Worm (Caenorhabditis elegans): ENCODE measurements around the gene Y69A2AR.12.

The Y69A2AR.12 gene

ce11 chrIV:2606572-2606971 is 38.2 kb downstream of the Y69A2AR.12 start:
- TF ChIP-seq mxl-2 (GFP tag; conservative IDR thresholded peaks at IDR 0.05) (no peak), ces-1 (GFP tag; optimal IDR thresholded peaks at IDR 0.05) (no peak), ceh-32 (tag; optimal IDR thresholded peaks at IDR 0.05; ENCODE audit: poor library complexity) (no peak), lin-39 (tag; optimal IDR thresholded peaks at IDR 0.05) (no peak), aha-1 (tag) (peak; percentile 91)

ce11 chrIV:2607513-2608101 is 39.2 kb downstream of the Y69A2AR.12 start, which contains the start of gene vamp-7:
TSS of gene vamp-7 (plus strand) at chrIV:2608051.
- TF ChIP-seq F44E2.7 (GFP tag; IDR thresholded peaks at IDR 0.05) (no peak), hif-1 (tag; optimal IDR thresholded peaks at IDR 0.05) (no peak), dmd-6 (GFP tag; IDR thresholded peaks at IDR 0.05) (no peak), lin-38 (GFP tag; IDR thresholded peaks at IDR 0.05) (peak; percentile 41), nhr-111 (GFP tag; optimal IDR thresholded peaks at IDR 0.05) (no peak), R02D3.7 (tag; optimal IDR thresholded peaks at IDR 0.05) (no peak), zfp-3 (GFP tag; conservative IDR thresholded peaks at IDR 0.05) (0 out of 2 replicates have a peak, but pooled peaks have one; percentile 40), attf-4 (tag; optimal IDR thresholded peaks at IDR 0.05) (no peak), spr-1 (tag; optimal IDR thresholded peaks at IDR 0.05) (no peak), mep-1 (tag; optimal IDR thresholded peaks at IDR 0.05) (peak; percentile 48), madf-5 (GFP tag; IDR thresholded peaks at IDR 0.05) (no peak), ama-1 (optimal IDR thresholded peaks at IDR 0.05) (peak; percentile 4), unc-130 (GFP tag; optimal IDR thresholded peaks at IDR 0.05) (peak; percentile 27), mes-2 (tag; optimal IDR thresholded peaks at IDR 0.05; ENCODE audit: poor library complexity, severe bottlenecking) (peak; percentile 3), hmg-1.1 (GFP tag; IDR thresholded peaks at IDR 0.05) (no peak), Y48G9A.11 (GFP tag; IDR thresholded peaks at IDR 0.05) (peak; percentile 72), T20F7.1 (GFP tag; optimal IDR thresholded peaks at IDR 0.05) (peak; percentile 37), daf-16 (GFP tag; optimal IDR thresholded peaks at IDR 0.05) (no peak), daf-16 (tag; optimal IDR thresholded peaks at IDR 0.05) (peak; percentile 5), aha-1 (tag) (peak; percentile 47), sdz-12 (GFP tag; optimal IDR thresholded peaks at IDR 0.05) (peak; percentile 11), D1046.2 (GFP tag; IDR thresholded peaks at IDR 0.05) (0 out of 2 replicates have a peak, but pooled peaks have one; percentile 27), zip-2 (tag; optimal IDR thresholded peaks at IDR 0.05) (no peak)

- TF ChIP-seq egl-43 (GFP tag; IDR thresholded peaks at IDR 0.05) (peak; percentile 26; the same call in 1 of the 2 replicates), set-16 (GFP tag; IDR thresholded peaks at IDR 0.05) (peak; percentile 78), madf-9 (GFP tag; conservative IDR thresholded peaks at IDR 0.05) (no peak), lsy-2 (tag; optimal IDR thresholded peaks at IDR 0.05) (no peak)
Measured at ce11 chrIV:2610409-2610808, 42.0 kb downstream of the Y69A2AR.12 start, which contains the start of gene Y69A2AR.32. TSS of gene Y69A2AR.32 (plus strand) at chrIV:2610436.

- TF ChIP-seq egl-27 (tag; optimal IDR thresholded peaks at IDR 0.05) (no peak), gei-8 (GFP tag; optimal IDR thresholded peaks at IDR 0.05) (no peak), Y105C5A.15 (GFP tag; IDR thresholded peaks at IDR 0.05) (no peak), mxl-2 (GFP tag; conservative IDR thresholded peaks at IDR 0.05) (no peak), T26A8.4 (GFP tag; IDR thresholded peaks at IDR 0.05) (no peak), T20F7.1 (GFP tag; optimal IDR thresholded peaks at IDR 0.05) (peak; percentile 45), hif-1 (tag; optimal IDR thresholded peaks at IDR 0.05) (no peak), ceh-28 (tag; optimal IDR thresholded peaks at IDR 0.05) (peak; percentile 29), mdl-1 (tag; optimal IDR thresholded peaks at IDR 0.05) (no peak), Y5F2A.4 (GFP tag; optimal IDR thresholded peaks at IDR 0.05) (no peak), D1046.2 (GFP tag; IDR thresholded peaks at IDR 0.05) (no peak), nhr-42 (GFP tag; IDR thresholded peaks at IDR 0.05) (no peak), Y48G9A.11 (GFP tag; IDR thresholded peaks at IDR 0.05) (peak; percentile 94), nhr-6 (tag; optimal IDR thresholded peaks at IDR 0.05) (no peak), hlh-11 (tag; optimal IDR thresholded peaks at IDR 0.05) (no peak), nhr-28 (tag; optimal IDR thresholded peaks at IDR 0.05) (no peak), madf-9 (GFP tag; conservative IDR thresholded peaks at IDR 0.05) (no peak), snpc-1.2 (GFP tag; IDR thresholded peaks at IDR 0.05) (no peak), lin-38 (GFP tag; IDR thresholded peaks at IDR 0.05) (no peak), F10B5.3 (tag; optimal IDR thresholded peaks at IDR 0.05) (no peak), daf-12 (tag; optimal IDR thresholded peaks at IDR 0.05) (no peak), saeg-2 (GFP tag; IDR thresholded peaks at IDR 0.05) (no peak), sdz-12 (GFP tag; optimal IDR thresholded peaks at IDR 0.05) (no peak)
Measured at ce11 chrIV:2610974-2611373, 42.6 kb downstream of the Y69A2AR.12 start.

Data from whole organism, L4 larva.